Worm (Caenorhabditis elegans) whole organism, late embryonic: Measurements from ENCODE around the gene uig-1.

Experiments
- F13H6.1 ChIP-seq: sonication (generic microtip); optimal IDR thresholded peaks from 2 replicates; lab custom pipeline; 2016; ENCODE audit warnings: missing genetic modification characterization, missing compliant biosample characterization
- K02D7.2 ChIP-seq: sonication (generic microtip); optimal IDR thresholded peaks from 2 replicates; lab custom pipeline; 2017; ENCODE audit warnings: mild to moderate bottlenecking, missing genetic modification characterization, missing compliant biosample characterization
- K09A11.1 ChIP-seq: sonication (generic microtip); optimal IDR thresholded peaks from 2 replicates; lab custom pipeline; 2017; ENCODE audit warnings: antibody characterized with exemption, mild to moderate bottlenecking, missing genetic modification characterization, missing compliant biosample characterization; ENCODE audit not compliant: insufficient read depth
- T23F11.4 ChIP-seq: fragments of 200-800 bp; sonication (Bioruptor generic); optimal IDR thresholded peaks from 2 replicates; lab custom pipeline; 2018; ENCODE audit warnings: mild to moderate bottlenecking, missing genetic modification characterization, missing compliant biosample characterization
- ahr-1 ChIP-seq: sonication (generic microtip); optimal IDR thresholded peaks from 2 replicates; lab custom pipeline; 2016; ENCODE audit warnings: missing genetic modification characterization, missing compliant biosample characterization
- ceh-14 ChIP-seq: sonication (generic microtip); optimal IDR thresholded peaks from 2 replicates; lab custom pipeline; 2016; ENCODE audit warnings: missing genotype, missing genetic modification characterization, missing compliant biosample characterization
- ceh-18 ChIP-seq: sonication (generic microtip); optimal IDR thresholded peaks from 2 replicates; lab custom pipeline; 2016; ENCODE audit warnings: missing genetic modification characterization, missing compliant biosample characterization
- ceh-19 ChIP-seq: fragments of 200-800 bp; sonication (Bioruptor generic); optimal IDR thresholded peaks from 2 replicates; lab custom pipeline; 2018; ENCODE audit warnings: mild to moderate bottlenecking, missing genetic modification characterization, missing compliant biosample characterization
- ceh-2 ChIP-seq: sonication (generic microtip); optimal IDR thresholded peaks from 2 replicates; lab custom pipeline; 2016; ENCODE audit warnings: missing genotype, missing genetic modification characterization, missing compliant biosample characterization
- ceh-30 ChIP-seq: fragments of 150-350 bp; optimal IDR thresholded peaks from 2 replicates; lab custom pipeline; 2014; ENCODE audit warnings: missing biosample characterization, missing genetic modification characterization
- ceh-48 ChIP-seq: sonication (generic microtip); optimal IDR thresholded peaks from 2 replicates; lab custom pipeline; 2016; ENCODE audit warnings: missing genetic modification characterization, inconsistent platforms, missing compliant biosample characterization
- che-1 ChIP-seq: sonication (generic microtip); optimal IDR thresholded peaks from 2 replicates; lab custom pipeline; 2016; ENCODE audit warnings: mild to moderate bottlenecking, missing genetic modification characterization, missing compliant biosample characterization
- elt-2 ChIP-seq: sonication (generic microtip); optimal IDR thresholded peaks from 2 replicates; lab custom pipeline; 2016; ENCODE audit warnings: missing genetic modification reagents, missing genetic modification characterization, missing compliant biosample characterization
- fkh-10 ChIP-seq: fragments of 150-350 bp; optimal IDR thresholded peaks from 2 replicates; lab custom pipeline; 2014; ENCODE audit warnings: missing biosample characterization, missing genetic modification reagents, missing genetic modification characterization
- fkh-6 ChIP-seq: sonication (generic microtip); optimal IDR thresholded peaks from 2 replicates; lab custom pipeline; 2016; ENCODE audit warnings: missing genetic modification characterization, missing compliant biosample characterization
- hlh-13 ChIP-seq: fragments of 200-800 bp; sonication (Bioruptor generic); optimal IDR thresholded peaks from 2 replicates; lab custom pipeline; 2018; ENCODE audit warnings: mild to moderate bottlenecking, missing genetic modification characterization, missing compliant biosample characterization
- hlh-30 ChIP-seq: sonication (generic microtip); optimal IDR thresholded peaks from 2 replicates; lab custom pipeline; 2017; ENCODE audit warnings: antibody characterized with exemption, missing genetic modification characterization, missing compliant biosample characterization; ENCODE audit not compliant: insufficient read depth
- hlh-6 ChIP-seq: sonication (generic microtip); optimal IDR thresholded peaks from 2 replicates; lab custom pipeline; 2016; ENCODE audit warnings: missing genotype, missing genetic modification characterization, missing compliant biosample characterization
- hlh-8 ChIP-seq: sonication (generic microtip); optimal IDR thresholded peaks from 2 replicates; lab custom pipeline; 2016; ENCODE audit warnings: missing genotype, missing genetic modification characterization, missing compliant biosample characterization
- lin-11 ChIP-seq: fragments of 200-800 bp; sonication (Bioruptor generic); optimal IDR thresholded peaks from 2 replicates; lab custom pipeline; 2018; ENCODE audit warnings: mild to moderate bottlenecking, missing genetic modification characterization, missing compliant biosample characterization
- mec-3 ChIP-seq: sonication (generic microtip); optimal IDR thresholded peaks from 2 replicates; lab custom pipeline; 2016; ENCODE audit warnings: borderline replicate concordance, missing genetic modification characterization, missing compliant biosample characterization
- nhr-232 ChIP-seq: sonication (generic microtip); optimal IDR thresholded peaks from 2 replicates; lab custom pipeline; 2016; ENCODE audit warnings: missing genetic modification characterization, missing compliant biosample characterization
- npax-4 ChIP-seq: sonication (generic microtip); optimal IDR thresholded peaks from 2 replicates; lab custom pipeline; 2016; ENCODE audit warnings: missing genetic modification characterization, missing compliant biosample characterization
- odd-2 ChIP-seq: sonication (generic microtip); optimal IDR thresholded peaks from 2 replicates; lab custom pipeline; 2017; ENCODE audit warnings: antibody characterized with exemption, mild to moderate bottlenecking, missing genetic modification characterization, missing compliant biosample characterization
- pag-3 ChIP-seq: sonication (generic microtip); optimal IDR thresholded peaks from 2 replicates; lab custom pipeline; 2016; ENCODE audit warnings: missing compliant biosample characterization, missing genetic modification characterization, borderline replicate concordance
- pat-9 ChIP-seq: fragments of 200-800 bp; sonication (Bioruptor generic); optimal IDR thresholded peaks from 2 replicates; lab custom pipeline; 2018; ENCODE audit warnings: mild to moderate bottlenecking, missing genetic modification characterization, moderate library complexity, missing compliant biosample characterization
- pha-2 ChIP-seq: sonication (generic microtip); optimal IDR thresholded peaks from 2 replicates; lab custom pipeline; 2017; ENCODE audit warnings: mild to moderate bottlenecking, missing genetic modification characterization, missing compliant biosample characterization
- pqm-1 ChIP-seq: sonication (generic microtip); optimal IDR thresholded peaks from 2 replicates; lab custom pipeline; 2016; ENCODE audit warnings: missing genetic modification characterization, missing compliant biosample characterization
- pros-1 ChIP-seq: fragments of 150-350 bp; optimal IDR thresholded peaks from 2 replicates; lab custom pipeline; 2014; ENCODE audit warnings: missing biosample characterization, missing genetic modification reagents, missing genetic modification characterization
- ref-2 ChIP-seq: sonication (generic microtip); optimal IDR thresholded peaks from 2 replicates; lab custom pipeline; 2016; ENCODE audit warnings: missing genetic modification characterization, missing compliant biosample characterization
- sdc-2 ChIP-seq: sonication (generic microtip); optimal IDR thresholded peaks from 2 replicates; lab custom pipeline; 2016; ENCODE audit warnings: missing genotype, missing genetic modification characterization, missing compliant biosample characterization
- sox-2 ChIP-seq: fragments of 200-800 bp; sonication (Bioruptor generic); IDR thresholded peaks from 2 replicates; pipeline ENCODE4 v1.3.6; 2022; ENCODE audit warnings: missing genetic modification reagents, missing genetic modification characterization, missing compliant biosample characterization
- syd-9 ChIP-seq: sonication (generic microtip); optimal IDR thresholded peaks from 2 replicates; lab custom pipeline; 2016; ENCODE audit warnings: mild to moderate bottlenecking, missing genetic modification characterization, moderate library complexity, missing compliant biosample characterization
- tbx-2 ChIP-seq: sonication (generic microtip); optimal IDR thresholded peaks from 2 replicates; lab custom pipeline; 2016; ENCODE audit warnings: missing genetic modification characterization, missing compliant biosample characterization
- ttx-3 ChIP-seq: sonication (generic microtip); optimal IDR thresholded peaks from 2 replicates; lab custom pipeline; 2016; ENCODE audit warnings: missing genetic modification reagents, missing genetic modification characterization, missing compliant biosample characterization
- unc-3 ChIP-seq, 2 experiments: fragments of 200-800 bp in 1 of 2; sonication (Bioruptor generic) in 1 of 2; sonication (generic microtip) in 1 of 2; conservative IDR thresholded peaks in 1 of 2; optimal IDR thresholded peaks in 1 of 2; 2 replicates each; pipeline versions ENCODE4 v1.3.6 to Lab custom; 2016 to 2022; ENCODE audit warnings: missing compliant biosample characterization in 2 of 2, missing genetic modification characterization in 2 of 2, missing genetic modification reagents in 1 of 2
- unc-55 ChIP-seq: sonication (generic microtip); optimal IDR thresholded peaks from 2 replicates; lab custom pipeline; 2017; ENCODE audit warnings: missing biosample characterization, missing genetic modification reagents, missing genetic modification characterization
- ztf-16 ChIP-seq: sonication (generic microtip); optimal IDR thresholded peaks from 2 replicates; lab custom pipeline; 2017; ENCODE audit warnings: missing genetic modification characterization, missing compliant biosample characterization

The uig-1 gene

ce11 chrV:13275959-13276358 lies 19.8 kb downstream of the uig-1 start, which contains the start of gene F32F2.4:
F32F2.4 (plus strand) TSS chrV:13276259.
- TF ChIP-seq K09A11.1, result no peak
- TF ChIP-seq ceh-30, result no peak
- no peak for TF ChIP-seq mec-3
- TF ChIP-seq F13H6.1 (tag; lab: Kevin White, UChicago), result no peak
- no peak for TF ChIP-seq ahr-1 (tag; lab: Kevin White, UChicago)
- no peak for TF ChIP-seq pag-3
- TF ChIP-seq lin-11, result no peak
- no peak for TF ChIP-seq elt-2
- no peak for TF ChIP-seq hlh-6 (tag; lab: Kevin White, UChicago)
- TF ChIP-seq nhr-232, result no peak
- no peak for TF ChIP-seq tbx-2 (tag; lab: Kevin White, UChicago)
- no peak for TF ChIP-seq ztf-16 (tag; lab: Kevin White, UChicago)
- TF ChIP-seq ceh-18, result no peak
- TF ChIP-seq fkh-6 (tag; lab: Kevin White, UChicago), result no peak
- no peak for TF ChIP-seq K02D7.2 (tag; lab: Kevin White, UChicago)
- TF ChIP-seq ceh-14 (tag; lab: Kevin White, UChicago), result no peak
- no peak for TF ChIP-seq pat-9

ce11 chrV:13274615-13275014 lies 21.2 kb downstream of the uig-1 start:
- TF ChIP-seq K02D7.2 (tag; lab: Kevin White, UChicago), result no peak
- no peak for TF ChIP-seq ttx-3 (tag; lab: Kevin White, UChicago)
- TF ChIP-seq ceh-19 (GFP tag; lab: Kevin White, UChicago), result no peak
- TF ChIP-seq ceh-2, result no peak
- no peak for TF ChIP-seq ref-2 (tag; lab: Kevin White, UChicago)
- TF ChIP-seq ztf-16 (tag; lab: Kevin White, UChicago), result no peak
- no peak for TF ChIP-seq pha-2 (tag; lab: Kevin White, UChicago)

DNA sequence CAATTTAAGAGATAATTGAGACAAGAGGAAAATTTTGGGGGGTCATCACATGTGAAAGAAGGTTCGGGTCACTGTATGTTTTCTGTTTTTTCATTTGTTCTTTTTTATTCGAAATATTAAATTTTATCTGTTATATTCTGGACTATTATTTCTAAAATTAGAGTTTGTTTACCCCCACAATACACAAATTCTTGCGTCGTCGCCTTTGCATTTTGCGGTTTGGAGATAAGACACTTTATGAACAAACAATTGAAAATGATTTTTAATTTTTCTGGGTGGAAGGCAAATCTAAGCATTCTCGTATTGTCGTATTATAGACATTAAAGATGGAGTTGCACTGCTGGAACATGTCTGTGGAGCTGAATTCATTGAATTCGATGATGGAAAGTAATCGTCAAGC lies 22.5 kb downstream of the uig-1 start:
- no peak for TF ChIP-seq hlh-13 (GFP tag; lab: Kevin White, UChicago)
- TF ChIP-seq unc-55 (GFP tag; lab: Kevin White, UChicago), result no peak
- no peak for TF ChIP-seq npax-4 (tag; lab: Kevin White, UChicago)
- no peak for TF ChIP-seq fkh-10 (GFP tag; lab: Kevin White, UChicago)
- no peak for TF ChIP-seq ahr-1 (tag; lab: Kevin White, UChicago)
- TF ChIP-seq hlh-8 (tag; lab: Kevin White, UChicago), result no peak
- no peak for TF ChIP-seq ceh-2
- no peak for TF ChIP-seq unc-3 (GFP tag; conservative IDR thresholded peaks at IDR 0.05; lab: Robert Waterston, UW)
- TF ChIP-seq unc-3 (tag; optimal IDR thresholded peaks at IDR 0.05; lab: Kevin White, UChicago), result no peak
- no peak for TF ChIP-seq odd-2
- no peak for TF ChIP-seq ceh-48 (tag; lab: Kevin White, UChicago)
- no peak for TF ChIP-seq che-1 (tag; lab: Kevin White, UChicago)

DNA sequence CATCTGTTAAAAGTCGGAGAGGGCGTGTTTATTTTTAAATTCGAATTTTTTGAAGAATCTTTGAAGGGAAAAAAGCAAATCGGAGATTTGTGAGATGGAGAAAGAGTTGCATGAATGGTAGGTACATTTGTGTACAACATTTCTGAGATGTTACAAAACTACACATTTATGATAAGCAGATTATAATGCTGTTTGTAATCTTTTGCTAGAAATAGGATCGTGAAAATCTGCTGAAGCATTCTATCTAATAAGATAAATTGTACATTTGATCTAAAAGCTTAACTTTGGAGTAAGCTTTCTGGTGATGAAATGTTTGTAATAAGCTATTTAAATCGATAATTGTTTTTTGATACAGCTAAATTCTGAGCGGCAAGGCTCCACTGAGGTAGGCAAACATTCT lies 23.5 kb downstream of the uig-1 start:
- TF ChIP-seq pqm-1 (tag; lab: Kevin White, UChicago), result no peak
- no peak for TF ChIP-seq sdc-2 (tag; lab: Kevin White, UChicago)
- no peak for TF ChIP-seq syd-9 (tag; lab: Kevin White, UChicago)
- no peak for TF ChIP-seq hlh-30 (tag; lab: Kevin White, UChicago)
- TF ChIP-seq T23F11.4 (GFP tag; lab: Kevin White, UChicago), result no peak
- TF ChIP-seq ahr-1 (tag; lab: Kevin White, UChicago), result no peak
- no peak for TF ChIP-seq ceh-18
- no peak for TF ChIP-seq pat-9
- TF ChIP-seq unc-3 (GFP tag; conservative IDR thresholded peaks at IDR 0.05; lab: Robert Waterston, UW), result no peak
- TF ChIP-seq unc-3 (tag; optimal IDR thresholded peaks at IDR 0.05; lab: Kevin White, UChicago), result no peak
- TF ChIP-seq lin-11, result no peak
- no peak for TF ChIP-seq sox-2 (GFP tag; lab: Robert Waterston, UW)
- TF ChIP-seq ceh-48 (tag; lab: Kevin White, UChicago), result no peak
- TF ChIP-seq pros-1 (tag; lab: Kevin White, UChicago), result no peak
